Fruit fly (Drosophila melanogaster): ENCODE measurements around the gene CG13474.

The CG13474 gene

DNA sequence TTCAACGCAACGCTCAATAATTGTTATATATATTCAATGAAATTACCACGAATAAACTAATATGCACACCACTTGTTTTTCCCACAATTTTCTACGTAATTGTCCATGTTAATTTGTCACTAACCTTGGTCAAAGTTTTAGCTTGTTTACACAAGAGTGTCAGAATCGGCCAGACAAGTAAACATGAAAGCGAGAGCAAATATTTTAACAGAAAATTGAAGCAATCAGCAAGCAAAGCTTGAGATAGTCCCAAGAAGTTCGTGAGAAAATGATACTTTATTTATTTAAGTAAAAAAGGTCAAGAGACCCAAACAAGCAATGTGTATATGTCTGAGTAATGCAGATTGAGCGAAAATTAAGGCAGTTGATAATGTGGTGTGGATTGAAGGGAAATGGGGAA lies 11.1 kb upstream of the CG13474 start (continued):
- TF ChIP-seq CG1603 (tag; optimal IDR thresholded peaks at IDR 0.05) (peak; percentile 27), CG15011 (GFP tag; optimal IDR thresholded peaks at IDR 0.05) (peak; percentile 54), dm (GFP tag; optimal IDR thresholded peaks at IDR 0.05) (no peak), CG18764 (GFP tag; optimal IDR thresholded peaks at IDR 0.05) (peak; percentile 50), sob (GFP tag; IDR thresholded peaks at IDR 0.05) (no peak; the same call in 1 of the 2 replicates), CG10462 (GFP tag; optimal IDR thresholded peaks at IDR 0.05) (peak; percentile 3), Camta (GFP tag; optimal IDR thresholded peaks at IDR 0.05) (peak; percentile 53), crp (GFP tag; optimal IDR thresholded peaks at IDR 0.05) (no peak), caup (GFP tag; optimal IDR thresholded peaks at IDR 0.05; ENCODE audit: severe bottlenecking) (peak; percentile 59), CG13624 (GFP tag; optimal IDR thresholded peaks at IDR 0.05) (peak; percentile 51), maf-S (GFP tag; optimal IDR thresholded peaks at IDR 0.05) (peak; percentile 20), CG4730 (GFP tag; IDR thresholded peaks at IDR 0.05) (0 out of 2 replicates have a peak, but pooled peaks have one; percentile 6), CG2678 (tag; optimal IDR thresholded peaks at IDR 0.05) (peak; percentile 70), gsb (GFP tag; IDR thresholded peaks at IDR 0.05) (no peak), CG18599 (GFP tag; optimal IDR thresholded peaks at IDR 0.05) (peak; percentile 64), tgo (GFP tag; IDR thresholded peaks at IDR 0.05) (0 out of 3 replicates have a peak, but pooled peaks have one; percentile 19), CG14965 (GFP tag; optimal IDR thresholded peaks at IDR 0.05; ENCODE audit: borderline replicate concordance) (no peak), wdn (GFP tag; IDR thresholded peaks at IDR 0.05) (peak; percentile 51; the same call in 1 of the 2 replicates), Fer3 (tag; optimal IDR thresholded peaks at IDR 0.05) (peak; percentile 67), CG6765 (GFP tag; optimal IDR thresholded peaks at IDR 0.05) (peak; percentile 59)

DNA sequence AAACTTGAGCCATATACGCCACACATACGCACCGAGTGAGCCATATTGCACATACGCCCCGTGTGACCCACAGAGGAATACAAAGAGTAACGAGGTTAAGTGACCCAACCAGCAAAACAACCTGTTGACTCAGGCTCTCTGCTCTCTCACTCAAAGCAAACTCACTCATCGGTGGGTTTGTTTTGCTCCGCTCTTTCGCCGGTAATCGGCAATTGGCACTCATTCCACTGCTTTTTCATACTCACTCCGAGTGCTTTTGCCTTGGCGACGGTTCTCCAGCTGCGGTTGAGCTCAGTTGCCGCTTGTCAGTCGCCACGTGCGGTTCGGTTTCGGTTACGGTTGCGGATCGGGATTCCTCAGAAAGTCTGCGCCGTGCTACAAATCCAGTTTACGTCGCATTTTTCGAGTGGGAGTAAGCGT lies 9.6 kb upstream of the CG13474 start:
- TF ChIP-seq dpn (GFP tag; optimal IDR thresholded peaks at IDR 0.05) (peak in 1 of 2 experiments; percentile 2), Tbp (GFP tag; optimal IDR thresholded peaks at IDR 0.05) (no peak), B-H2 (GFP tag; optimal IDR thresholded peaks at IDR 0.05) (peak; percentile 11), CG6813 (GFP tag; optimal IDR thresholded peaks at IDR 0.05) (peak; percentile 33), scrt (GFP tag; optimal IDR thresholded peaks at IDR 0.05) (peak; percentile 97), Ada2b (GFP tag; IDR thresholded peaks at IDR 0.05) (no peak), inv (GFP tag; IDR thresholded peaks at IDR 0.05; ENCODE audit: partially characterized antibody) (peak; percentile 33; the same call in 1 of the 2 replicates), chn (GFP tag; optimal IDR thresholded peaks at IDR 0.05) (no peak), CG31365 (tag; optimal IDR thresholded peaks at IDR 0.05) (peak; percentile 11), ato (GFP tag; IDR thresholded peaks at IDR 0.05; ENCODE audit: partially characterized antibody) (peak; percentile 65; the same call in 1 of the 2 replicates), CG34224 (GFP tag; IDR thresholded peaks at IDR 0.05; ENCODE audit: partially characterized antibody) (peak; percentile 56; the same call in 2 of the 3 replicates), BtbVII (GFP tag; optimal IDR thresholded peaks at IDR 0.05) (peak; percentile 21), Hey (tag; optimal IDR thresholded peaks at IDR 0.05) (peak; percentile 59), CG13894 (tag; optimal IDR thresholded peaks at IDR 0.05) (peak; percentile 62), CG13296 (GFP tag; optimal IDR thresholded peaks at IDR 0.05) (peak; percentile 54), CG18599 (GFP tag; optimal IDR thresholded peaks at IDR 0.05) (peak; percentile 36), HmgD (GFP tag; optimal IDR thresholded peaks at IDR 0.05) (no peak), lab (GFP tag; optimal IDR thresholded peaks at IDR 0.05) (peak; percentile 56), CG12769 (tag; optimal IDR thresholded peaks at IDR 0.05) (peak; percentile 69), CG13287 (GFP tag; IDR thresholded peaks at IDR 0.05; ENCODE audit: partially characterized antibody) (peak; percentile 75; the same call in 1 of the 2 replicates), nau (GFP tag; optimal IDR thresholded peaks at IDR 0.05) (peak; percentile 51), croc (GFP tag; conservative IDR thresholded peaks at IDR 0.05) (no peak), CG8359 (GFP tag; optimal IDR thresholded peaks at IDR 0.05; ENCODE audit: borderline replicate concordance) (no peak), Taf1 (GFP tag; IDR thresholded peaks at IDR 0.05) (no peak), Hr78 (GFP tag; optimal IDR thresholded peaks at IDR 0.05) (peak in 1 of 2 experiments; percentile 89), Adf1 (GFP tag; IDR thresholded peaks at IDR 0.05) (peak; percentile 57; the same call in 1 of the 2 replicates), odd (GFP tag; optimal IDR thresholded peaks at IDR 0.05) (no peak), kah (GFP tag; optimal IDR thresholded peaks at IDR 0.05) (peak; percentile 99), wdn (GFP tag; IDR thresholded peaks at IDR 0.05) (no peak), CG2129 (GFP tag; IDR thresholded peaks at IDR 0.05; ENCODE audit: partially characterized antibody) (no peak)

Measured in whole organism, embryonic.